Worm (Caenorhabditis elegans) whole organism, L4/young adult: ENCODE measurements around the gene gtf-2E1.

ENCODE experiments used
- dao-5 ChIP-seq: sonication (generic microtip); optimal IDR thresholded peaks from 2 replicates; lab custom pipeline; 2016; ENCODE audit warnings: missing genotype, missing genetic modification characterization, moderate library complexity, missing compliant biosample characterization
- him-1 ChIP-seq: sonication (generic microtip); optimal IDR thresholded peaks from 2 replicates; lab custom pipeline; 2016; ENCODE audit warnings: missing genotype, missing genetic modification reagents, missing genetic modification characterization, missing compliant biosample characterization

- TF ChIP-seq him-1 (tag; lab: Kevin White, UChicago) (no peak), dao-5 (no peak)
Measured at ce11 chrIV:17269042-17269441, 13.9 kb downstream of the gtf-2E1 start, which contains the start of gene atgp-1.
